Worm (Caenorhabditis elegans) whole organism, L4 larva: Measurements from ENCODE around the gene unc-43.

ENCODE experiments used
- F26F4.8 ChIP-seq: fragments of 200-800 bp; sonication (Bioruptor generic); conservative IDR thresholded peaks from 2 replicates; pipeline ENCODE4 v1.3.6; 2022; ENCODE audit warnings: missing genetic modification characterization, missing compliant biosample characterization
- F49E8.2 ChIP-seq: sonication (generic microtip); optimal IDR thresholded peaks from 2 replicates; lab custom pipeline; 2016; ENCODE audit warnings: missing compliant biosample characterization, mild to moderate bottlenecking, missing genetic modification characterization, borderline replicate concordance
- R02D3.7 ChIP-seq: fragments of 150-350 bp; sonication (generic microtip); optimal IDR thresholded peaks from 3 replicates; lab custom pipeline; 2014; ENCODE audit warnings: missing biosample characterization, missing genetic modification characterization
- T26A8.4 ChIP-seq: fragments of 200-800 bp; sonication (Bioruptor generic); IDR thresholded peaks from 2 replicates; pipeline ENCODE4 v1.3.6; 2022; ENCODE audit warnings: missing genetic modification characterization, missing compliant biosample characterization
- Y105C5A.15 ChIP-seq: fragments of 200-800 bp; sonication (Bioruptor generic); IDR thresholded peaks from 2 replicates; pipeline ENCODE4 v1.3.6; 2022; ENCODE audit warnings: missing genetic modification characterization, missing compliant biosample characterization
- Y48G9A.11 ChIP-seq: fragments of 200-800 bp; sonication (Bioruptor generic); IDR thresholded peaks from 2 replicates; pipeline ENCODE4 v1.3.6; 2022; ENCODE audit warnings: missing genetic modification reagents, missing genetic modification characterization, missing compliant biosample characterization
- Y5F2A.4 ChIP-seq: fragments of 200-800 bp; sonication (Bioruptor generic); optimal IDR thresholded peaks from 2 replicates; lab custom pipeline; 2018; ENCODE audit warnings: mild to moderate bottlenecking, missing genetic modification characterization, missing compliant biosample characterization
- Y75B8A.6 ChIP-seq: fragments of 200-800 bp; sonication (Bioruptor generic); IDR thresholded peaks from 2 replicates; pipeline ENCODE4 v1.3.6; 2022; ENCODE audit warnings: missing genetic modification reagents, missing genetic modification characterization, missing compliant biosample characterization
- ZK337.2 ChIP-seq: fragments of 200-800 bp; sonication (Bioruptor generic); IDR thresholded peaks from 2 replicates; pipeline ENCODE4 v1.3.6; 2022; ENCODE audit warnings: missing genetic modification reagents, missing genetic modification characterization, missing compliant biosample characterization
- ZK546.5 ChIP-seq, 2 experiments: sonication (generic microtip); optimal IDR thresholded peaks; 2 replicates each; lab custom pipeline; 2017; ENCODE audit warnings: missing biosample characterization in 2 of 2, missing genetic modification characterization in 2 of 2
- aly-2 ChIP-seq: sonication (generic microtip); optimal IDR thresholded peaks from 2 replicates; lab custom pipeline; 2018; ENCODE audit warnings: missing biosample characterization, missing genetic modification characterization
- attf-4 ChIP-seq: sonication (generic microtip); optimal IDR thresholded peaks from 3 replicates; lab custom pipeline; 2017; ENCODE audit warnings: missing biosample characterization, missing genetic modification characterization
- ceh-20 ChIP-seq: fragments of 200-800 bp; sonication (Bioruptor generic); IDR thresholded peaks from 2 replicates; pipeline ENCODE4 v1.3.6; 2022; ENCODE audit warnings: missing genetic modification reagents, missing genetic modification characterization, missing compliant biosample characterization
- ceh-44 ChIP-seq: fragments of 200-800 bp; sonication (Bioruptor generic); IDR thresholded peaks from 2 replicates; pipeline ENCODE4 v1.3.6; 2022; ENCODE audit warnings: missing genetic modification reagents, missing genetic modification characterization, missing compliant biosample characterization
- ceh-62 ChIP-seq: sonication (generic microtip); optimal IDR thresholded peaks from 2 replicates; lab custom pipeline; 2017; ENCODE audit warnings: missing biosample characterization, missing genetic modification characterization
- ceh-82 ChIP-seq: sonication (generic microtip); optimal IDR thresholded peaks from 2 replicates; lab custom pipeline; 2017; ENCODE audit warnings: missing biosample characterization, missing genetic modification characterization
- daf-12 ChIP-seq: fragments of 150-350 bp; optimal IDR thresholded peaks from 2 replicates; lab custom pipeline; 2014; ENCODE audit warnings: missing biosample characterization, missing genetic modification reagents, missing genetic modification characterization
- daf-8 ChIP-seq: fragments of 200-800 bp; sonication (Bioruptor generic); IDR thresholded peaks from 2 replicates; pipeline ENCODE4 v1.3.6; 2022; ENCODE audit warnings: missing genetic modification characterization, missing compliant biosample characterization
- dmd-8 ChIP-seq: fragments of 200-800 bp; sonication (Bioruptor generic); IDR thresholded peaks from 2 replicates; pipeline ENCODE4 v1.3.6; 2022; ENCODE audit warnings: missing genetic modification characterization, missing compliant biosample characterization
- duxl-1 ChIP-seq: sonication (generic microtip); optimal IDR thresholded peaks from 2 replicates; lab custom pipeline; 2016; ENCODE audit warnings: mild to moderate bottlenecking, missing genetic modification characterization, moderate library complexity, missing compliant biosample characterization; ENCODE audit not compliant: poor library complexity
- dve-1 ChIP-seq: sonication (generic microtip); optimal IDR thresholded peaks from 2 replicates; lab custom pipeline; 2017; ENCODE audit warnings: antibody characterized with exemption, mild to moderate bottlenecking, missing genetic modification characterization, missing compliant biosample characterization; ENCODE audit not compliant: insufficient read depth
- fkh-10 ChIP-seq: fragments of 150-350 bp; optimal IDR thresholded peaks from 2 replicates; lab custom pipeline; 2014; ENCODE audit warnings: missing biosample characterization, missing genetic modification reagents, missing genetic modification characterization
- hlh-30 ChIP-seq: sonication (generic microtip); optimal IDR thresholded peaks from 2 replicates; lab custom pipeline; 2017; ENCODE audit warnings: antibody characterized with exemption, mild to moderate bottlenecking, missing genetic modification characterization, missing compliant biosample characterization; ENCODE audit not compliant: insufficient read depth
- lim-7 ChIP-seq: fragments of 200-800 bp; sonication (Bioruptor generic); IDR thresholded peaks from 2 replicates; pipeline ENCODE4 v1.3.6; 2022; ENCODE audit warnings: missing genetic modification characterization, missing compliant biosample characterization
- lin-13 ChIP-seq: fragments of 150-350 bp; optimal IDR thresholded peaks from 2 replicates; lab custom pipeline; 2014; ENCODE audit warnings: missing biosample characterization, missing genetic modification reagents, missing genetic modification characterization
- mdl-1 ChIP-seq, 2 experiments: fragments of 150-350 bp in 1 of 2; sonication (generic microtip) in 1 of 2; optimal IDR thresholded peaks; 2 replicates each; lab custom pipeline; 2014 to 2017; ENCODE audit warnings: missing biosample characterization in 2 of 2, missing genetic modification characterization in 2 of 2
- mdt-29 ChIP-seq: fragments of 200-800 bp; sonication (Bioruptor generic); IDR thresholded peaks from 2 replicates; pipeline ENCODE4 v1.3.6; 2022; ENCODE audit warnings: missing genetic modification reagents, missing genetic modification characterization, missing compliant biosample characterization
- mep-1 ChIP-seq: fragments of 150-350 bp; sonication (generic microtip); optimal IDR thresholded peaks from 3 replicates; lab custom pipeline; 2014; ENCODE audit warnings: missing biosample characterization, missing genetic modification characterization
- mes-2 ChIP-seq: sonication (generic microtip); optimal IDR thresholded peaks from 2 replicates; lab custom pipeline; 2016; ENCODE audit warnings: missing genotype, mild to moderate bottlenecking, missing genetic modification characterization, missing compliant biosample characterization; ENCODE audit not compliant: poor library complexity, severe bottlenecking
- mxl-2 ChIP-seq: fragments of 200-800 bp; sonication (Bioruptor generic); conservative IDR thresholded peaks from 2 replicates; pipeline ENCODE4 v1.3.6; 2022; ENCODE audit warnings: missing genetic modification reagents, missing genetic modification characterization, missing compliant biosample characterization
- mxl-3 ChIP-seq: fragments of 200-800 bp; sonication (Bioruptor generic); optimal IDR thresholded peaks from 2 replicates; lab custom pipeline; 2018; ENCODE audit warnings: mild to moderate bottlenecking, missing genetic modification characterization, missing compliant biosample characterization
- nhr-102 ChIP-seq: sonication (generic microtip); optimal IDR thresholded peaks from 2 replicates; lab custom pipeline; 2016; ENCODE audit warnings: mild to moderate bottlenecking, missing genetic modification characterization, moderate library complexity, missing compliant biosample characterization
- nhr-11 ChIP-seq: fragments of 150-350 bp; optimal IDR thresholded peaks from 2 replicates; lab custom pipeline; 2014; ENCODE audit warnings: missing biosample characterization, missing genetic modification characterization
- nhr-237 ChIP-seq: sonication (generic microtip); optimal IDR thresholded peaks from 2 replicates; lab custom pipeline; 2017; ENCODE audit warnings: missing biosample characterization, missing genetic modification characterization
- nhr-25 ChIP-seq: sonication (generic microtip); optimal IDR thresholded peaks from 2 replicates; lab custom pipeline; 2017; ENCODE audit warnings: missing genetic modification characterization, mild to moderate bottlenecking, missing compliant biosample characterization, antibody characterized with exemption, moderate library complexity, borderline replicate concordance; ENCODE audit not compliant: insufficient read depth
- nhr-41 ChIP-seq: fragments of 200-800 bp; sonication (Bioruptor generic); IDR thresholded peaks from 2 replicates; pipeline ENCODE4 v1.3.6; 2022; ENCODE audit warnings: missing genetic modification reagents, missing genetic modification characterization, missing compliant biosample characterization
- nhr-6 ChIP-seq: fragments of 150-350 bp; optimal IDR thresholded peaks from 2 replicates; lab custom pipeline; 2014; ENCODE audit warnings: missing biosample characterization, missing genetic modification characterization
- nhr-76 ChIP-seq: fragments of 150-350 bp; optimal IDR thresholded peaks from 2 replicates; lab custom pipeline; 2014; ENCODE audit warnings: missing biosample characterization, missing genetic modification characterization
- pqm-1 ChIP-seq: sonication (generic microtip); optimal IDR thresholded peaks from 2 replicates; lab custom pipeline; 2017; ENCODE audit warnings: missing biosample characterization, missing genetic modification characterization
- saeg-2 ChIP-seq: fragments of 200-800 bp; sonication (Bioruptor generic); IDR thresholded peaks from 2 replicates; pipeline ENCODE4 v1.3.6; 2022; ENCODE audit warnings: missing genetic modification reagents, missing genetic modification characterization, missing compliant biosample characterization
- sdz-12 ChIP-seq: fragments of 200-800 bp; sonication (Bioruptor generic); optimal IDR thresholded peaks from 2 replicates; lab custom pipeline; 2018; ENCODE audit warnings: mild to moderate bottlenecking, missing genetic modification characterization, missing compliant biosample characterization
- skn-1 ChIP-seq: fragments of 150-350 bp; optimal IDR thresholded peaks from 2 replicates; lab custom pipeline; 2014; ENCODE audit warnings: missing biosample characterization, missing genetic modification characterization
- snpc-1.2 ChIP-seq: fragments of 200-800 bp; sonication (Bioruptor generic); IDR thresholded peaks from 2 replicates; pipeline ENCODE4 v1.3.6; 2022; ENCODE audit warnings: missing genetic modification reagents, missing genetic modification characterization, missing compliant biosample characterization
- snpc-4 ChIP-seq: fragments of 150-350 bp; optimal IDR thresholded peaks from 2 replicates; lab custom pipeline; 2014; ENCODE audit warnings: missing biosample characterization, missing genetic modification characterization
- spr-1 ChIP-seq: sonication (generic microtip); optimal IDR thresholded peaks from 2 replicates; lab custom pipeline; 2016; ENCODE audit warnings: mild to moderate bottlenecking, missing genetic modification characterization, missing compliant biosample characterization
- tag-97 ChIP-seq: fragments of 200-800 bp; sonication (Bioruptor generic); IDR thresholded peaks from 2 replicates; pipeline ENCODE4 v1.3.6; 2022; ENCODE audit warnings: missing genetic modification characterization, missing compliant biosample characterization
- tra-1 ChIP-seq: fragments of 200-800 bp; sonication (Bioruptor generic); IDR thresholded peaks from 2 replicates; pipeline ENCODE4 v1.3.6; 2022; ENCODE audit warnings: missing genetic modification reagents, missing genetic modification characterization, missing compliant biosample characterization
- unc-39 ChIP-seq: sonication (generic microtip); optimal IDR thresholded peaks from 2 replicates; lab custom pipeline; 2017; ENCODE audit warnings: missing biosample characterization, missing genetic modification characterization
- unc-62 ChIP-seq, 3 experiments: fragments of 150-350 bp in 1 of 3; sonication (generic microtip); optimal IDR thresholded peaks in 2 of 3; peaks in 1 of 3; 1 replicate in 1 of 3; 2 replicates in 2 of 3; lab custom pipeline; 2014 to 2017; ENCODE audit warnings: missing biosample characterization in 3 of 3, missing genetic modification characterization in 3 of 3, missing genetic modification reagents in 3 of 3, missing genotype in 1 of 3
- zfp-3 ChIP-seq: fragments of 200-800 bp; sonication (Bioruptor generic); conservative IDR thresholded peaks from 2 replicates; pipeline ENCODE4 v1.3.6; 2022; ENCODE audit warnings: missing genetic modification reagents, missing genetic modification characterization, missing compliant biosample characterization
- zip-11 ChIP-seq: fragments of 200-800 bp; sonication (Bioruptor generic); IDR thresholded peaks from 2 replicates; pipeline ENCODE4 v1.3.6; 2022; ENCODE audit warnings: missing genetic modification characterization, missing compliant biosample characterization
- ztf-11 ChIP-seq: fragments of 150-350 bp; optimal IDR thresholded peaks from 2 replicates; lab custom pipeline; 2014; ENCODE audit warnings: missing biosample characterization, missing genetic modification characterization

unc-43 gene

DNA sequence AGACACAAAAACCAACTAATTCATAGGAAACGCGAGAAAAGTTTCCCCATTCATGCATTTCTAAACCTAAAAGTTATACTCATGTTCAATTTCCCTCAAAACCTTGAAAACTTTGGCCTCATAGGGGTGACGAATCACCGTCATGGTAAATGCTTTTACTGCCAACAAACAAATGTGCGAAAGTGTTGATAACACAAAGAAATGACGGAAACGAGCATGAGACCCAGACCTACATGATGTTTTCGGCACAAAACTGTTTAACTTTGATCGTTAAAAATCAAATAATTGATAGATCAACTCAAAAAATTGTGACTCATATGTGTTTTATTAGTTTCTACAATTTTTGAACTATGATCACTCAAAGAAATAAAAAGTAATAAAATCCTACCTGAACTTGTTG lies 18.1 kb downstream of the unc-43 start (continued):
- no peak for TF ChIP-seq attf-4 (tag; lab: Kevin White, UChicago)
- no peak for TF ChIP-seq mep-1 (tag; lab: Kevin White, UChicago)
- no peak for TF ChIP-seq spr-1 (tag; lab: Kevin White, UChicago)
- TF ChIP-seq fkh-10 (GFP tag; lab: Kevin White, UChicago), result no peak
- TF ChIP-seq nhr-76 (tag; lab: Kevin White, UChicago), result no peak
- TF ChIP-seq mdl-1 (tag; optimal IDR thresholded peaks at IDR 0.05; lab: Kevin White, UChicago), result no peak
- TF ChIP-seq T26A8.4 (GFP tag; lab: Robert Waterston, UW), result no peak
- TF ChIP-seq aly-2, result no peak
- peak; percentile 18 for TF ChIP-seq mxl-3 (GFP tag; lab: Kevin White, UChicago)
- TF ChIP-seq tra-1 (GFP tag; lab: Robert Waterston, UW), result no peak
- peak; percentile 70 for TF ChIP-seq dve-1 (tag; lab: Kevin White, UChicago)
- TF ChIP-seq zip-11 (GFP tag; lab: Robert Waterston, UW), result no peak
- no peak for TF ChIP-seq lim-7
- no peak for TF ChIP-seq dmd-8 (GFP tag; lab: Robert Waterston, UW)
- no peak for TF ChIP-seq ceh-44 (GFP tag; lab: Robert Waterston, UW)
- no peak for TF ChIP-seq Y48G9A.11 (GFP tag; lab: Robert Waterston, UW)
- TF ChIP-seq unc-39 (tag; lab: Kevin White, UChicago), result no peak
- no peak for TF ChIP-seq ZK337.2
- TF ChIP-seq lin-13 (GFP tag; lab: Kevin White, UChicago), result no peak
- TF ChIP-seq daf-8 (GFP tag; lab: Robert Waterston, UW), result no peak
- no peak for TF ChIP-seq daf-12 (tag; lab: Kevin White, UChicago)
- no peak for TF ChIP-seq F26F4.8 (GFP tag; lab: Robert Waterston, UW)
- TF ChIP-seq nhr-11 (tag; lab: Kevin White, UChicago), result no peak
- TF ChIP-seq saeg-2, result no peak
- TF ChIP-seq ztf-11 (tag; lab: Kevin White, UChicago), result no peak
- no peak for TF ChIP-seq nhr-102 (tag; lab: Kevin White, UChicago)
- no peak for TF ChIP-seq ZK546.5 (tag; optimal IDR thresholded peaks at IDR 0.05; lab: Kevin White, UChicago)
- TF ChIP-seq nhr-237 (tag; lab: Kevin White, UChicago), result no peak
- peak; percentile 21; the same call in 1 of the 2 replicates for TF ChIP-seq ceh-20 (GFP tag; lab: Robert Waterston, UW)
- TF ChIP-seq nhr-41 (GFP tag; lab: Robert Waterston, UW), result no peak
- no peak for TF ChIP-seq ceh-62 (tag; lab: Kevin White, UChicago)
- no peak for TF ChIP-seq mdt-29 (GFP tag; lab: Robert Waterston, UW)
- TF ChIP-seq F49E8.2, result no peak
- TF ChIP-seq mes-2 (tag; lab: Kevin White, UChicago), result peak; percentile 16
- TF ChIP-seq duxl-1 (tag; lab: Kevin White, UChicago), result no peak
- no peak for TF ChIP-seq nhr-25 (tag; lab: Kevin White, UChicago)
- TF ChIP-seq skn-1 (tag; lab: Kevin White, UChicago), result no peak
- no peak for TF ChIP-seq Y75B8A.6
- no peak for TF ChIP-seq tag-97 (GFP tag; lab: Robert Waterston, UW)
- no peak for TF ChIP-seq mxl-2
- TF ChIP-seq snpc-4 (tag; lab: Kevin White, UChicago), result no peak
- no peak for TF ChIP-seq zfp-3 (GFP tag; lab: Robert Waterston, UW)
- no peak for TF ChIP-seq sdz-12 (GFP tag; lab: Kevin White, UChicago)
- no peak for TF ChIP-seq R02D3.7 (tag; lab: Kevin White, UChicago)
- no peak for TF ChIP-seq unc-62 (GFP tag; optimal IDR thresholded peaks at IDR 0.05 in 1 of 2; lab: Kevin White, UChicago)
- no peak for TF ChIP-seq unc-62 (tag; optimal IDR thresholded peaks at IDR 0.05; lab: Kevin White, UChicago)
- no peak for TF ChIP-seq Y5F2A.4 (GFP tag; lab: Kevin White, UChicago)
- TF ChIP-seq nhr-6 (tag; lab: Kevin White, UChicago), result no peak
- TF ChIP-seq hlh-30 (tag; lab: Kevin White, UChicago), result peak; percentile 26
- no peak for TF ChIP-seq Y105C5A.15 (GFP tag; lab: Robert Waterston, UW)
- peak; percentile 18 for TF ChIP-seq pqm-1 (tag; lab: Kevin White, UChicago)
- TF ChIP-seq ceh-82, result no peak
- TF ChIP-seq snpc-1.2, result no peak
